Fruit fly (Drosophila melanogaster) whole organism, embryonic: ENCODE data around the gene Ufd4.
A peak's percentile ranks its signal among the peaks of the same experiment; 100 is the strongest.

Experiments used
- ATbp ChIP-seq: fragments of 200-800 bp; sonication (Bioruptor generic); optimal IDR thresholded peaks from 2 replicates; lab custom pipeline; 2017; ENCODE audit warnings: missing biosample characterization, mild to moderate bottlenecking, missing genetic modification characterization, missing genetic modification reagents
- Ada2b ChIP-seq: fragments of 200-800 bp; sonication (Bioruptor generic); IDR thresholded peaks from 2 replicates; pipeline ENCODE4 v1.3.6; 2022; ENCODE audit warnings: missing biosample characterization, missing genetic modification characterization
- Atf-2 ChIP-seq: fragments of 200-800 bp; sonication (Bioruptor generic); optimal IDR thresholded peaks from 2 replicates; lab custom pipeline; 2016; ENCODE audit warnings: missing biosample characterization, missing genetic modification characterization
- BtbVII ChIP-seq: fragments of 200-800 bp; sonication (Bioruptor generic); optimal IDR thresholded peaks from 3 replicates; lab custom pipeline; 2017; ENCODE audit warnings: missing biosample characterization, mild to moderate bottlenecking, missing genetic modification characterization
- CG11696 ChIP-seq: fragments of 200-800 bp; sonication (Bioruptor generic); IDR thresholded peaks from 2 replicates; pipeline ENCODE4 v1.3.6; 2022; ENCODE audit warnings: missing biosample characterization, missing genetic modification characterization
- CG11723 ChIP-seq: fragments of 200-800 bp; sonication (Bioruptor generic); optimal IDR thresholded peaks from 2 replicates; lab custom pipeline; 2017; ENCODE audit warnings: missing biosample characterization, mild to moderate bottlenecking, missing genetic modification characterization
- CG1233 ChIP-seq: fragments of 200-800 bp; sonication (Bioruptor generic); optimal IDR thresholded peaks from 4 replicates; lab custom pipeline; 2018; ENCODE audit warnings: missing biosample characterization, mild to moderate bottlenecking, missing genetic modification characterization
- CG12659 ChIP-seq: fragments of 200-800 bp; sonication (Bioruptor generic); optimal IDR thresholded peaks from 3 replicates; lab custom pipeline; 2017; ENCODE audit warnings: mild to moderate bottlenecking, missing biosample characterization, missing genetic modification reagents, missing genetic modification characterization
- CG12942 ChIP-seq: fragments of 200-800 bp; sonication (Bioruptor generic); optimal IDR thresholded peaks from 3 replicates; lab custom pipeline; 2016; ENCODE audit warnings: missing biosample characterization, missing genetic modification characterization
- CG13123 ChIP-seq: fragments of 200-800 bp; sonication (Bioruptor generic); optimal IDR thresholded peaks from 2 replicates; lab custom pipeline; 2016; ENCODE audit warnings: missing biosample characterization, missing genetic modification characterization
- CG13624 ChIP-seq: fragments of 200-800 bp; sonication (Bioruptor generic); optimal IDR thresholded peaks from 2 replicates; lab custom pipeline; 2016; ENCODE audit warnings: missing biosample characterization, missing genetic modification characterization
- CG15073 ChIP-seq: fragments of 200-800 bp; sonication (Bioruptor generic); optimal IDR thresholded peaks from 2 replicates; lab custom pipeline; 2016; ENCODE audit warnings: missing biosample characterization, missing genetic modification characterization
- CG1529 ChIP-seq: fragments of 200-800 bp; sonication (Bioruptor generic); optimal IDR thresholded peaks from 3 replicates; lab custom pipeline; 2018; ENCODE audit warnings: missing biosample characterization, missing genetic modification characterization
- CG15514 ChIP-seq: fragments of 200-800 bp; sonication (Bioruptor generic); optimal IDR thresholded peaks from 3 replicates; lab custom pipeline; 2017; ENCODE audit warnings: missing biosample characterization, missing genetic modification characterization, mild to moderate bottlenecking, moderate library complexity, missing genetic modification reagents
- CG18011 ChIP-seq: fragments of 200-800 bp; sonication (Bioruptor generic); optimal IDR thresholded peaks from 2 replicates; lab custom pipeline; 2017; ENCODE audit warnings: missing biosample characterization, missing genetic modification characterization, mild to moderate bottlenecking, moderate library complexity, missing genotype
- CG2116 ChIP-seq: fragments of 200-800 bp; sonication (Bioruptor generic); optimal IDR thresholded peaks from 3 replicates; lab custom pipeline; 2018; ENCODE audit warnings: missing biosample characterization, mild to moderate bottlenecking, missing genetic modification characterization
- CG2202 ChIP-seq: fragments of 200-800 bp; sonication (Bioruptor generic); optimal IDR thresholded peaks from 2 replicates; lab custom pipeline; 2018; ENCODE audit warnings: missing biosample characterization, mild to moderate bottlenecking, missing genetic modification characterization
- CG2712 ChIP-seq: fragments of 200-800 bp; optimal IDR thresholded peaks from 3 replicates; lab custom pipeline; 2019; ENCODE audit warnings: missing biosample characterization, mild to moderate bottlenecking, missing genetic modification characterization, moderate library complexity
- CG30020 ChIP-seq: fragments of 200-800 bp; optimal IDR thresholded peaks from 2 replicates; lab custom pipeline; 2019; ENCODE audit warnings: missing biosample characterization, mild to moderate bottlenecking, missing genetic modification characterization, moderate library complexity
- CG30431 ChIP-seq: fragments of 200-800 bp; sonication (Bioruptor generic); optimal IDR thresholded peaks from 2 replicates; lab custom pipeline; 2017; ENCODE audit warnings: missing biosample characterization, missing genetic modification characterization
- CG31441 ChIP-seq: fragments of 200-800 bp; sonication (Bioruptor generic); IDR thresholded peaks from 2 replicates; pipeline ENCODE4 v1.3.6; 2022; ENCODE audit warnings: missing biosample characterization, missing genetic modification characterization
- CG4282 ChIP-seq: fragments of 200-800 bp; sonication (Bioruptor generic); optimal IDR thresholded peaks from 2 replicates; lab custom pipeline; 2016; ENCODE audit warnings: missing biosample characterization, missing genetic modification characterization
- CG4404 ChIP-seq: fragments of 200-800 bp; sonication (Bioruptor generic); IDR thresholded peaks from 2 replicates; pipeline ENCODE4 v1.3.6; 2022; ENCODE audit warnings: missing biosample characterization, missing genetic modification characterization
- CG5245 ChIP-seq: fragments of 200-800 bp; sonication (Bioruptor generic); optimal IDR thresholded peaks from 3 replicates; lab custom pipeline; 2016; ENCODE audit warnings: missing biosample characterization, missing genetic modification characterization
- CG6272 ChIP-seq: fragments of 200-800 bp; sonication (Bioruptor generic); IDR thresholded peaks from 2 replicates; pipeline ENCODE4 v1.3.6; 2022; ENCODE audit warnings: missing biosample characterization, missing genetic modification characterization
- CG7745 ChIP-seq: fragments of 200-800 bp; sonication (Bioruptor generic); optimal IDR thresholded peaks from 2 replicates; lab custom pipeline; 2018; ENCODE audit warnings: missing biosample characterization, mild to moderate bottlenecking, missing genetic modification characterization, moderate library complexity
- CG8290 ChIP-seq, 3 experiments: fragments of 200-800 bp; sonication (Bioruptor generic); optimal IDR thresholded peaks; 2 replicates each; lab custom pipeline; 2016 to 2019; ENCODE audit warnings: missing biosample characterization in 3 of 3, missing genetic modification characterization in 3 of 3, mild to moderate bottlenecking in 2 of 3, moderate library complexity in 1 of 3
- CG8924 ChIP-seq: fragments of 200-800 bp; optimal IDR thresholded peaks from 3 replicates; lab custom pipeline; 2019; ENCODE audit warnings: missing biosample characterization, mild to moderate bottlenecking, missing genetic modification characterization, moderate library complexity
- Gsc ChIP-seq: fragments of 200-800 bp; sonication (Bioruptor generic); IDR thresholded peaks from 2 replicates; pipeline ENCODE4 v1.3.6; 2022; ENCODE audit warnings: missing biosample characterization, missing genetic modification characterization
- HLH3B ChIP-seq: fragments of 200-800 bp; sonication (Bioruptor generic); IDR thresholded peaks from 2 replicates; pipeline ENCODE4 v1.3.6; 2022; ENCODE audit warnings: missing biosample characterization, missing genetic modification characterization
- Hsf ChIP-seq: fragments of 200-800 bp; sonication (Bioruptor generic); optimal IDR thresholded peaks from 3 replicates; lab custom pipeline; 2016; ENCODE audit warnings: missing biosample characterization, missing genetic modification characterization
- MBD-R2 ChIP-seq: fragments of 200-800 bp; sonication (Bioruptor generic); IDR thresholded peaks from 2 replicates; pipeline ENCODE4 v1.3.6; 2022; ENCODE audit warnings: missing biosample characterization, missing genetic modification characterization
- NC2α ChIP-seq: fragments of 200-800 bp; sonication (Bioruptor generic); optimal IDR thresholded peaks from 2 replicates; lab custom pipeline; 2016; ENCODE audit warnings: missing biosample characterization, missing genetic modification characterization
- NC2β ChIP-seq: fragments of 200-800 bp; sonication (Bioruptor generic); optimal IDR thresholded peaks from 2 replicates; lab custom pipeline; 2016; ENCODE audit warnings: missing biosample characterization, missing genetic modification characterization
- Ptx1 ChIP-seq: fragments of 200-800 bp; sonication (Bioruptor generic); IDR thresholded peaks from 2 replicates; pipeline ENCODE4 v1.3.6; 2022; ENCODE audit warnings: missing biosample characterization, missing genetic modification characterization
- Rx ChIP-seq: fragments of 200-800 bp; sonication (Bioruptor generic); IDR thresholded peaks from 2 replicates; pipeline ENCODE4 v1.3.6; 2022; ENCODE audit warnings: missing biosample characterization, missing genetic modification characterization
- abd-A ChIP-seq: fragments of 200-800 bp; sonication (Bioruptor generic); optimal IDR thresholded peaks from 3 replicates; lab custom pipeline; 2019; ENCODE audit warnings: missing biosample characterization, mild to moderate bottlenecking, missing genetic modification characterization, moderate library complexity
- aop ChIP-seq: fragments of 200-800 bp; sonication (Bioruptor generic); IDR thresholded peaks from 2 replicates; pipeline ENCODE4 v1.3.6; 2022; ENCODE audit warnings: missing biosample characterization, missing genetic modification characterization
- ase ChIP-seq: fragments of 200-800 bp; sonication (Bioruptor generic); IDR thresholded peaks from 3 replicates; pipeline ENCODE4 v1.3.6; 2022; ENCODE audit warnings: missing biosample characterization, missing genetic modification characterization
- dmrt99B ChIP-seq: fragments of 200-800 bp; sonication (Bioruptor generic); optimal IDR thresholded peaks from 2 replicates; lab custom pipeline; 2018; ENCODE audit warnings: missing biosample characterization, mild to moderate bottlenecking, missing genetic modification characterization, moderate library complexity
- gfzf ChIP-seq: fragments of 200-800 bp; sonication (Bioruptor generic); optimal IDR thresholded peaks from 2 replicates; lab custom pipeline; 2016; ENCODE audit warnings: missing biosample characterization, mild to moderate bottlenecking, missing genetic modification characterization, moderate library complexity
- insv ChIP-seq, 2 experiments: fragments of 200-800 bp; sonication (Bioruptor generic); optimal IDR thresholded peaks; 3 replicates each; lab custom pipeline; 2016 to 2018; ENCODE audit warnings: missing biosample characterization in 2 of 2, missing genetic modification characterization in 2 of 2
- jigr1 ChIP-seq: fragments of 200-800 bp; sonication (Bioruptor generic); IDR thresholded peaks from 3 replicates; pipeline ENCODE4 v1.3.6; 2022; ENCODE audit warnings: missing biosample characterization, missing genetic modification characterization
- nom ChIP-seq: fragments of 200-800 bp; sonication (Bioruptor generic); optimal IDR thresholded peaks from 2 replicates; lab custom pipeline; 2017; ENCODE audit warnings: missing biosample characterization, missing genetic modification characterization, mild to moderate bottlenecking, moderate library complexity, missing genetic modification reagents
- pros ChIP-seq: fragments of 200-800 bp; sonication (Bioruptor generic); optimal IDR thresholded peaks from 3 replicates; lab custom pipeline; 2019; ENCODE audit warnings: missing biosample characterization, mild to moderate bottlenecking, missing genetic modification characterization, moderate library complexity
- salm ChIP-seq: fragments of 200-800 bp; sonication (Bioruptor generic); optimal IDR thresholded peaks from 2 replicates; lab custom pipeline; 2018; ENCODE audit warnings: missing biosample characterization, mild to moderate bottlenecking, missing genetic modification characterization
- seq ChIP-seq: fragments of 200-800 bp; sonication (Bioruptor generic); IDR thresholded peaks from 2 replicates; pipeline ENCODE4 v1.3.6; 2022; ENCODE audit warnings: missing biosample characterization, missing genetic modification characterization
- sima ChIP-seq: fragments of 200-800 bp; sonication (Bioruptor generic); optimal IDR thresholded peaks from 2 replicates; lab custom pipeline; 2016; ENCODE audit warnings: missing biosample characterization, missing genetic modification characterization
- wdn ChIP-seq: fragments of 200-800 bp; sonication (Bioruptor generic); IDR thresholded peaks from 2 replicates; pipeline ENCODE4 v1.3.6; 2022; ENCODE audit warnings: missing biosample characterization, missing genetic modification characterization

Gene Ufd4

DNA sequence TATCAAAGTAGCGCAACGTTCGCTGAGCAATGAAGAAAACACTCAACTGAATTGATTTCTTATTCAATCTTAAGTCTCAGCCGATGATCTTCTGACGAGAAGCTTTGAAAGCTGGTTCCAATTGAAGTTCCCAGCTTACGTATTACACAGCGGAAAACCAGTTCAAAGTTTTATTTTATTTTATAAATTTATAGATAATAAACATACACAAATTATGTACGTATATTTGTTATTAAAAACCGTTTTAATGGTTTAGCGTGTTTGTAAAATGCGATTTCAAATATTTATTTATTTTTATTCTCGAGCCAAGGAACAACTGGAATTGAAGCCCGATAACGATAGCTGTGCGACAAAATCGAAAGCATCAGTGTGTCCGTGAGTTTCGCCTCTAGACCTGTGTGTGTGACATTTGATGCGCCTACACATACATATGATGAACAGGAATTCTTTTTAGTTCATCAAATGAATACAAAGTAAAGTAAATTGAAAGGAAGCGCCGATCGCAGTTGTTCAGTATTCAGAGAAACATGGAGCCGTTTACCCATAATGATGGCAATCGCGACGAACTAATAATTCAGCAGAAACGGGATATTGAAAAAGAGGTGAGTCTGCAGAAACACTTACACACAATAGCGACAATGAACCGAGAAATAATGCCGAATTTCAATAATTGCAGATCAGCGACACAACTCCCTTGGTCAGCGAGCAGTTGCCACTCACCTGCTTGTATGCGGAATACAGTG, 14.5 kb upstream of the Ufd4 start, which contains the start of the genes CG5390 and CG4968 (continued):
- peak; percentile 61 for TF ChIP-seq pros
- TF ChIP-seq salm (tag; lab: Kevin White, UChicago) = peak; percentile 58
- TF ChIP-seq nom (GFP tag; lab: Kevin White, UChicago) = peak; percentile 54
- peak; percentile 46 for TF ChIP-seq CG1233
- TF ChIP-seq CG15514 = peak; percentile 97
- TF ChIP-seq CG6272 = no peak
- no peak for TF ChIP-seq Gsc (GFP tag; lab: Robert Waterston, UW)
- no peak for TF ChIP-seq CG4404 (GFP tag; lab: Robert Waterston, UW)
- peak; percentile 50; the same call in 1 of the 2 replicates for TF ChIP-seq Ptx1 (GFP tag; lab: Robert Waterston, UW)
- peak; percentile 45; the same call in 1 of the 2 replicates for TF ChIP-seq HLH3B (GFP tag; lab: Robert Waterston, UW)
- peak; percentile 34 for TF ChIP-seq Hsf (GFP tag; lab: Kevin White, UChicago)
- peak; percentile 14 for TF ChIP-seq CG13123 (GFP tag; lab: Kevin White, UChicago)
- no peak for TF ChIP-seq NC2α (GFP tag; lab: Kevin White, UChicago)
- TF ChIP-seq Atf-2 (GFP tag; lab: Kevin White, UChicago) = no peak
- TF ChIP-seq NC2β (GFP tag; lab: Kevin White, UChicago) = no peak
- peak; percentile 99 for TF ChIP-seq CG2116 (GFP tag; lab: Kevin White, UChicago)
- TF ChIP-seq insv (GFP tag; optimal IDR thresholded peaks at IDR 0.05; lab: Kevin White, UChicago) = no peak
- peak; percentile 38; the same call in 1 of the 2 replicates for TF ChIP-seq wdn (GFP tag; lab: Robert Waterston, UW)
- no peak for TF ChIP-seq abd-A (tag; lab: Kevin White, UChicago)
- peak; percentile 33 for TF ChIP-seq gfzf (GFP tag; lab: Kevin White, UChicago)
- TF ChIP-seq sima = no peak
- TF ChIP-seq CG1529 = peak; percentile 41
- TF ChIP-seq Rx = no peak
- TF ChIP-seq CG5245 (GFP tag; lab: Kevin White, UChicago) = no peak
- peak; percentile 19 for TF ChIP-seq CG18011 (GFP tag; lab: Kevin White, UChicago)
- no peak for TF ChIP-seq CG11696 (GFP tag; lab: Robert Waterston, UW)
- TF ChIP-seq aop = no peak
- peak; percentile 94 for TF ChIP-seq CG30020 (tag; lab: Kevin White, UChicago)
- TF ChIP-seq CG13624 (GFP tag; lab: Kevin White, UChicago) = peak; percentile 43
- peak; percentile 76 for TF ChIP-seq BtbVII (GFP tag; lab: Kevin White, UChicago)
- TF ChIP-seq MBD-R2 (GFP tag; lab: Robert Waterston, UW) = peak; percentile 87
- peak; percentile 80; the same call in 1 of the 2 replicates for TF ChIP-seq CG31441 (GFP tag; lab: Robert Waterston, UW)
- TF ChIP-seq CG2202 = peak; percentile 17
- TF ChIP-seq ase (GFP tag; lab: Robert Waterston, UW) = peak; percentile 49; the same call in 1 of the 3 replicates
- TF ChIP-seq CG11723 (GFP tag; lab: Kevin White, UChicago) = peak; percentile 50
- TF ChIP-seq CG7745 (tag; lab: Kevin White, UChicago) = no peak
- peak; percentile 86 for TF ChIP-seq CG12659 (GFP tag; lab: Kevin White, UChicago)
- peak; percentile 81 for TF ChIP-seq CG8924 (tag; lab: Kevin White, UChicago)
- TF ChIP-seq CG30431 (GFP tag; lab: Kevin White, UChicago) = no peak
- TF ChIP-seq CG4282 = no peak
- no peak for TF ChIP-seq dmrt99B (tag; lab: Kevin White, UChicago)
- TF ChIP-seq CG12942 = peak; percentile 52
- no peak for TF ChIP-seq CG15073 (GFP tag; lab: Kevin White, UChicago)
- TF ChIP-seq CG2712 (tag; lab: Kevin White, UChicago) = peak; percentile 78
- 0 out of 2 replicates have a peak, but pooled peaks have one; percentile 34 for TF ChIP-seq seq (GFP tag; lab: Robert Waterston, UW)
- peak; percentile 66 for TF ChIP-seq CG8290 (GFP tag; optimal IDR thresholded peaks at IDR 0.05; lab: Kevin White, UChicago)
- TF ChIP-seq CG8290 (tag; optimal IDR thresholded peaks at IDR 0.05; lab: Kevin White, UChicago) = no peak
- TF ChIP-seq ATbp = no peak
- peak; percentile 63 for TF ChIP-seq Ada2b (GFP tag; lab: Robert Waterston, UW)
- TF ChIP-seq jigr1 (GFP tag; lab: Robert Waterston, UW) = no peak
